Fruit fly (Drosophila melanogaster) whole organism, prepupa: ENCODE data around the gene Atg3.

ENCODE experiments used
- CG10631 ChIP-seq: fragments of 200-800 bp; sonication (Bioruptor generic); optimal IDR thresholded peaks from 2 replicates; lab custom pipeline; 2016; ENCODE audit warnings: missing biosample characterization, missing genetic modification characterization
- CG10669 ChIP-seq: fragments of 200-800 bp; sonication (Bioruptor generic); optimal IDR thresholded peaks from 3 replicates; lab custom pipeline; 2018; ENCODE audit warnings: missing biosample characterization, mild to moderate bottlenecking, missing genetic modification characterization, moderate library complexity
- CG11294 ChIP-seq: fragments of 200-800 bp; sonication (Bioruptor generic); IDR thresholded peaks from 2 replicates; pipeline ENCODE4 v1.3.6; 2022; ENCODE audit warnings: missing biosample characterization, missing genetic modification characterization
- CG11762 ChIP-seq: fragments of 200-800 bp; sonication (Bioruptor generic); optimal IDR thresholded peaks from 3 replicates; lab custom pipeline; 2016; ENCODE audit warnings: missing biosample characterization, missing genetic modification characterization; ENCODE audit not compliant: insufficient read depth
- CG15336 ChIP-seq: fragments of 200-800 bp; sonication (Bioruptor generic); IDR thresholded peaks from 2 replicates; pipeline ENCODE4 v1.3.6; 2022; ENCODE audit warnings: missing biosample characterization, missing genetic modification characterization
- CG1621 ChIP-seq: fragments of 200-800 bp; sonication (Bioruptor generic); optimal IDR thresholded peaks from 3 replicates; lab custom pipeline; 2018; ENCODE audit warnings: missing biosample characterization, mild to moderate bottlenecking, missing genetic modification characterization
- CG16779 ChIP-seq: fragments of 200-800 bp; sonication (Bioruptor generic); optimal IDR thresholded peaks from 3 replicates; lab custom pipeline; 2017; ENCODE audit warnings: missing biosample characterization, mild to moderate bottlenecking, missing genetic modification characterization
- CG3032 ChIP-seq: fragments of 200-800 bp; optimal IDR thresholded peaks from 2 replicates; lab custom pipeline; 2019; ENCODE audit warnings: missing biosample characterization, mild to moderate bottlenecking, missing genetic modification characterization, moderate library complexity
- CG32006 ChIP-seq: fragments of 200-800 bp; sonication (Bioruptor generic); optimal IDR thresholded peaks from 3 replicates; lab custom pipeline; 2017; ENCODE audit warnings: missing biosample characterization, mild to moderate bottlenecking, missing genetic modification characterization
- CG34406 ChIP-seq: fragments of 200-800 bp; sonication (Bioruptor generic); optimal IDR thresholded peaks from 3 replicates; lab custom pipeline; 2016; ENCODE audit warnings: missing biosample characterization, missing genetic modification characterization
- CG3919 ChIP-seq: fragments of 200-800 bp; sonication (Bioruptor generic); optimal IDR thresholded peaks from 3 replicates; lab custom pipeline; 2016; ENCODE audit warnings: missing biosample characterization, missing genetic modification characterization
- CG4318 ChIP-seq: fragments of 200-800 bp; sonication (Bioruptor generic); optimal IDR thresholded peaks from 3 replicates; lab custom pipeline; 2017; ENCODE audit warnings: missing biosample characterization, mild to moderate bottlenecking, missing genetic modification characterization
- CG6163 ChIP-seq: fragments of 200-800 bp; sonication (Bioruptor generic); IDR thresholded peaks from 3 replicates; pipeline ENCODE4 v1.3.6; 2022; ENCODE audit warnings: missing biosample characterization, missing genetic modification characterization
- CG6276 ChIP-seq: fragments of 200-800 bp; sonication (Bioruptor generic); optimal IDR thresholded peaks from 2 replicates; lab custom pipeline; 2017; ENCODE audit warnings: missing biosample characterization, mild to moderate bottlenecking, missing genetic modification characterization
- CG6808 ChIP-seq: fragments of 200-800 bp; sonication (Bioruptor generic); optimal IDR thresholded peaks from 3 replicates; lab custom pipeline; 2017; ENCODE audit warnings: missing biosample characterization, missing genetic modification characterization, mild to moderate bottlenecking, moderate library complexity, missing genetic modification reagents
- CG6854 ChIP-seq: fragments of 200-800 bp; sonication (Bioruptor generic); optimal IDR thresholded peaks from 2 replicates; lab custom pipeline; 2017; ENCODE audit warnings: missing biosample characterization, mild to moderate bottlenecking, missing genetic modification characterization
- CG7368 ChIP-seq: fragments of 200-800 bp; sonication (Bioruptor generic); optimal IDR thresholded peaks from 3 replicates; lab custom pipeline; 2016; ENCODE audit warnings: missing biosample characterization, missing genetic modification characterization
- CG8119 ChIP-seq: fragments of 200-800 bp; sonication (Bioruptor generic); IDR thresholded peaks from 3 replicates; pipeline ENCODE4 v1.3.6; 2022; ENCODE audit warnings: missing biosample characterization, missing genetic modification characterization
- CG8319 ChIP-seq: fragments of 200-800 bp; sonication (Bioruptor generic); optimal IDR thresholded peaks from 3 replicates; lab custom pipeline; 2016; ENCODE audit warnings: missing biosample characterization, missing genetic modification characterization
- CG8632 ChIP-seq: fragments of 200-800 bp; sonication (Bioruptor generic); optimal IDR thresholded peaks from 3 replicates; lab custom pipeline; 2016; ENCODE audit warnings: missing biosample characterization, missing genetic modification characterization
- CG9139 ChIP-seq: fragments of 200-800 bp; sonication (Bioruptor generic); optimal IDR thresholded peaks from 3 replicates; lab custom pipeline; 2017; ENCODE audit warnings: missing biosample characterization, mild to moderate bottlenecking, missing genetic modification characterization
- Eip75B ChIP-seq: fragments of 200-800 bp; sonication (Bioruptor generic); optimal IDR thresholded peaks from 3 replicates; lab custom pipeline; 2016; ENCODE audit warnings: missing biosample characterization, missing genetic modification characterization
- Eip78C ChIP-seq: fragments of 200-800 bp; sonication (Bioruptor generic); peaks from one replicate; lab custom pipeline; 2016; ENCODE audit warnings: missing biosample characterization, missing genetic modification characterization
- Ets96B ChIP-seq: fragments of 200-800 bp; optimal IDR thresholded peaks from 2 replicates; lab custom pipeline; 2019; ENCODE audit warnings: missing biosample characterization, mild to moderate bottlenecking, missing genetic modification characterization, moderate library complexity
- Gug ChIP-seq: fragments of 200-800 bp; sonication (Bioruptor generic); IDR thresholded peaks from 2 replicates; pipeline ENCODE4 v1.3.6; 2022; ENCODE audit warnings: missing biosample characterization, missing genetic modification characterization
- Hr38 ChIP-seq: sonication (Bioruptor generic); optimal IDR thresholded peaks from 2 replicates; lab custom pipeline; 2016; ENCODE audit warnings: missing biosample characterization, missing genetic modification characterization
- Hr39 ChIP-seq: fragments of 200-800 bp; sonication (Bioruptor generic); optimal IDR thresholded peaks from 2 replicates; lab custom pipeline; 2016; ENCODE audit warnings: missing biosample characterization, missing genetic modification characterization
- Hr4 ChIP-seq: fragments of 200-800 bp; sonication (Bioruptor generic); optimal IDR thresholded peaks from 3 replicates; lab custom pipeline; 2016; ENCODE audit warnings: missing biosample characterization, missing genetic modification characterization
- Lpt ChIP-seq: fragments of 200-800 bp; sonication (Bioruptor generic); optimal IDR thresholded peaks from 3 replicates; lab custom pipeline; 2016; ENCODE audit warnings: missing biosample characterization, missing genetic modification characterization
- OdsH ChIP-seq: fragments of 200-800 bp; sonication (Bioruptor generic); optimal IDR thresholded peaks from 3 replicates; lab custom pipeline; 2016; ENCODE audit warnings: missing biosample characterization, missing genetic modification characterization
- Smox ChIP-seq: fragments of 200-800 bp; sonication (Bioruptor generic); optimal IDR thresholded peaks from 3 replicates; lab custom pipeline; 2016; ENCODE audit warnings: missing biosample characterization, missing genetic modification characterization
- Sox14 ChIP-seq: fragments of 200-800 bp; sonication (Bioruptor generic); optimal IDR thresholded peaks from 3 replicates; lab custom pipeline; 2016; ENCODE audit warnings: missing biosample characterization, missing genetic modification characterization
- Sox15 ChIP-seq: fragments of 200-800 bp; sonication (Bioruptor generic); optimal IDR thresholded peaks from 3 replicates; lab custom pipeline; 2016; ENCODE audit warnings: missing biosample characterization, missing genetic modification characterization
- achi ChIP-seq: fragments of 200-800 bp; sonication (Bioruptor generic); optimal IDR thresholded peaks from 3 replicates; lab custom pipeline; 2016; ENCODE audit warnings: missing biosample characterization, missing genetic modification characterization
- cyc ChIP-seq: fragments of 200-800 bp; sonication (Bioruptor generic); optimal IDR thresholded peaks from 3 replicates; lab custom pipeline; 2016; ENCODE audit warnings: missing biosample characterization, missing genetic modification characterization
- dsx ChIP-seq: fragments of 200-800 bp; optimal IDR thresholded peaks from 3 replicates; lab custom pipeline; 2019; ENCODE audit warnings: missing biosample characterization, mild to moderate bottlenecking, missing genetic modification characterization, moderate library complexity; ENCODE audit not compliant: poor library complexity, severe bottlenecking
- eg ChIP-seq: fragments of 200-800 bp; sonication (Bioruptor generic); IDR thresholded peaks from 3 replicates; pipeline ENCODE4 v1.3.6; 2022; ENCODE audit warnings: missing biosample characterization, missing genetic modification characterization
- esn ChIP-seq: fragments of 200-800 bp; sonication (Bioruptor generic); optimal IDR thresholded peaks from 2 replicates; lab custom pipeline; 2016; ENCODE audit warnings: missing biosample characterization, mild to moderate bottlenecking, missing genetic modification characterization, moderate library complexity
- fd59A ChIP-seq: fragments of 200-800 bp; sonication (Bioruptor generic); optimal IDR thresholded peaks from 2 replicates; lab custom pipeline; 2017; ENCODE audit warnings: missing biosample characterization, mild to moderate bottlenecking, missing genetic modification characterization, missing genetic modification reagents
- fkh ChIP-seq: fragments of 200-800 bp; sonication (Bioruptor generic); optimal IDR thresholded peaks from 3 replicates; lab custom pipeline; 2017; ENCODE audit warnings: missing biosample characterization, mild to moderate bottlenecking, missing genetic modification characterization, moderate library complexity
- net ChIP-seq: fragments of 200-800 bp; sonication (Bioruptor generic); optimal IDR thresholded peaks from 3 replicates; lab custom pipeline; 2016; ENCODE audit warnings: missing biosample characterization, missing genetic modification characterization
- pdm3 ChIP-seq: fragments of 200-800 bp; sonication (Bioruptor generic); optimal IDR thresholded peaks from 3 replicates; lab custom pipeline; 2016; ENCODE audit warnings: missing biosample characterization, missing genetic modification characterization
- salr ChIP-seq, 2 experiments: fragments of 200-800 bp; sonication (Bioruptor generic); optimal IDR thresholded peaks; 3 replicates each; lab custom pipeline; 2016 to 2018; ENCODE audit warnings: missing biosample characterization in 2 of 2, missing genetic modification characterization in 2 of 2, mild to moderate bottlenecking in 1 of 2
- spab ChIP-seq: fragments of 200-800 bp; sonication (Bioruptor generic); optimal IDR thresholded peaks from 2 replicates; lab custom pipeline; 2017; ENCODE audit warnings: missing biosample characterization, mild to moderate bottlenecking, missing genetic modification characterization, missing genetic modification reagents
- ss ChIP-seq, 2 experiments: fragments of 200-800 bp; sonication (Bioruptor generic); optimal IDR thresholded peaks; 2 replicates in 1 of 2; 3 replicates in 1 of 2; lab custom pipeline; 2017 to 2018; ENCODE audit warnings: mild to moderate bottlenecking in 2 of 2, missing biosample characterization in 2 of 2, missing genetic modification characterization in 2 of 2, moderate library complexity in 1 of 2
- topi ChIP-seq: fragments of 200-800 bp; sonication (Bioruptor generic); optimal IDR thresholded peaks from 3 replicates; lab custom pipeline; 2016; ENCODE audit warnings: missing biosample characterization, missing genetic modification characterization

Atg3 gene

dm6 chr3L:18782653-18783052 lies 34.2 kb downstream of the Atg3 start:
- no peak for TF ChIP-seq CG8632
- TF ChIP-seq CG8319 (GFP tag; lab: Kevin White, UChicago) = no peak
- TF ChIP-seq CG6854 (GFP tag; lab: Kevin White, UChicago) = no peak
- TF ChIP-seq CG10669 (GFP tag; lab: Kevin White, UChicago) = no peak
- no peak for TF ChIP-seq eg (GFP tag; lab: Robert Waterston, UW)

DNA sequence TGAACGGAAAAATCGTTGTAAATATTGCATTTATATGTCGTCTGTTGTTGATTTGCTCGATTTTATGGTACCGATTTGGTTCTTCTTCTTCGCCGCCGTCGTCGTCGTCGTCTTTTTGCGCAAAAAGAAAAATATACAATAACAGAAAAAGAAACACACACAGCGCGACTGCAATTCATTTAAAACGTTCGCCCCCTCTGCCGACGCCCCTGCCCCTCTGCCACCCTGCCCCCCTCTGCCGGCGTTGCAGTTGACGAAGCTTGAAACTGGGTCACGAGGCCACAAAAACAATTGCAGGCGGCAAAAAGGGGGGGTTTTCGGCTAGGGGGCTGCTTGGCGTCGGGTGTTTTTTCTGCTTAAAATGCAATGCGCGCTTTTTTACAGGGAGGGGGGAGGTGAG lies 35.1 kb downstream of the Atg3 start:
- TF ChIP-seq Ets96B (tag; lab: Kevin White, UChicago) (peak; percentile 38), Smox (no peak), CG6808 (GFP tag; lab: Kevin White, UChicago) (peak; percentile 55), CG3032 (tag; lab: Kevin White, UChicago) (peak; percentile 17), CG9139 (peak; percentile 55), CG1621 (tag; lab: Kevin White, UChicago) (peak; percentile 14), CG16779 (tag; lab: Kevin White, UChicago) (peak; percentile 70), OdsH (GFP tag; lab: Kevin White, UChicago) (peak; percentile 4), Hr38 (GFP tag; lab: Kevin White, UChicago) (no peak), CG8119 (GFP tag; lab: Robert Waterston, UW) (peak; percentile 66), Gug (GFP tag; lab: Robert Waterston, UW) (peak; percentile 55; the same call in 1 of the 2 replicates), CG32006 (GFP tag; lab: Kevin White, UChicago) (peak; percentile 48), CG8632 (peak; percentile 15), Eip78C (GFP tag; lab: Kevin White, UChicago) (peak; percentile 41), net (GFP tag; lab: Kevin White, UChicago) (peak; percentile 63), CG6163 (peak; percentile 74), Sox14 (no peak), CG11294 (GFP tag; lab: Robert Waterston, UW) (peak; percentile 50; the same call in 1 of the 2 replicates), ss (GFP tag; optimal IDR thresholded peaks at IDR 0.05; lab: Kevin White, UChicago) (peak; percentile 36 to 56), esn (no peak), CG11762 (GFP tag; lab: Kevin White, UChicago) (no peak), achi (peak; percentile 21), fd59A (GFP tag; lab: Kevin White, UChicago) (peak; percentile 23), CG3919 (GFP tag; lab: Kevin White, UChicago) (peak; percentile 4), CG10669 (GFP tag; lab: Kevin White, UChicago) (peak; percentile 27), eg (GFP tag; lab: Robert Waterston, UW) (peak; percentile 94), CG34406 (peak; percentile 13), Eip75B (GFP tag; lab: Kevin White, UChicago) (no peak), Hr39 (GFP tag; lab: Kevin White, UChicago) (no peak), CG15336 (GFP tag; lab: Robert Waterston, UW) (peak; percentile 69), salr (GFP tag; optimal IDR thresholded peaks at IDR 0.05; lab: Kevin White, UChicago) (peak in 1 of 2 experiments; percentile 18), dsx (GFP tag; lab: Kevin White, UChicago) (peak; percentile 11), Lpt (peak; percentile 58), CG8319 (GFP tag; lab: Kevin White, UChicago) (no peak), topi (GFP tag; lab: Kevin White, UChicago) (no peak), CG6276 (GFP tag; lab: Kevin White, UChicago) (peak; percentile 60), fkh (GFP tag; lab: Kevin White, UChicago) (no peak)

- TF ChIP-seq pdm3 (GFP tag; lab: Kevin White, UChicago) (peak; percentile 35), esn (no peak), CG10669 (GFP tag; lab: Kevin White, UChicago) (no peak), Hr4 (peak; percentile 16), OdsH (GFP tag; lab: Kevin White, UChicago) (peak; percentile 2), CG11294 (GFP tag; lab: Robert Waterston, UW) (peak; percentile 52; the same call in 1 of the 2 replicates), Eip75B (GFP tag; lab: Kevin White, UChicago) (no peak), cyc (GFP tag; lab: Kevin White, UChicago) (no peak), CG10631 (GFP tag; lab: Kevin White, UChicago) (no peak), CG4318 (GFP tag; lab: Kevin White, UChicago) (no peak), Eip78C (GFP tag; lab: Kevin White, UChicago) (peak; percentile 54), eg (GFP tag; lab: Robert Waterston, UW) (peak; percentile 68), Sox15 (GFP tag; lab: Kevin White, UChicago) (no peak), dsx (GFP tag; lab: Kevin White, UChicago) (no peak), spab (GFP tag; lab: Kevin White, UChicago) (no peak), topi (GFP tag; lab: Kevin White, UChicago) (no peak), CG8119 (GFP tag; lab: Robert Waterston, UW) (0 out of 3 replicates have a peak, but pooled peaks have one; percentile 18), Gug (GFP tag; lab: Robert Waterston, UW) (0 out of 2 replicates have a peak, but pooled peaks have one; percentile 26), CG7368 (no peak), CG15336 (GFP tag; lab: Robert Waterston, UW) (peak; percentile 48)
Measured at dm6 chr3L:18784562-18784961, 36.1 kb downstream of the Atg3 start.
